Worm (Caenorhabditis elegans) whole organism, L1 larva: ENCODE data around the gene tag-280.

Experiments
- C16A3.4 ChIP-seq: fragments of 150-350 bp; optimal IDR thresholded peaks from 2 replicates; lab custom pipeline; 2014; ENCODE audit warnings: missing biosample characterization, missing genetic modification characterization
- C34B4.2 ChIP-seq: sonication (generic microtip); optimal IDR thresholded peaks from 2 replicates; lab custom pipeline; 2017; ENCODE audit warnings: mild to moderate bottlenecking, missing genetic modification characterization, missing compliant biosample characterization
- Y116A8C.19 ChIP-seq: sonication (generic microtip); optimal IDR thresholded peaks from 2 replicates; lab custom pipeline; 2016; ENCODE audit warnings: missing compliant biosample characterization, missing genetic modification characterization, borderline replicate concordance
- aha-1 ChIP-seq: fragments of 150-350 bp; optimal IDR thresholded peaks from 2 replicates; lab custom pipeline; 2014; ENCODE audit warnings: missing biosample characterization, missing genetic modification characterization
- alr-1 ChIP-seq: fragments of 200-800 bp; sonication (Bioruptor generic); optimal IDR thresholded peaks from 2 replicates; lab custom pipeline; 2018; ENCODE audit warnings: borderline replicate concordance, mild to moderate bottlenecking, missing genetic modification characterization, missing compliant biosample characterization
- ama-1 ChIP-seq: fragments of 150-350 bp; optimal IDR thresholded peaks from 2 replicates; lab custom pipeline; 2014
- blmp-1 ChIP-seq: fragments of 150-350 bp; optimal IDR thresholded peaks from 2 replicates; lab custom pipeline; 2014; ENCODE audit warnings: missing biosample characterization, missing genetic modification characterization
- ceh-63 ChIP-seq: fragments of 200-800 bp; sonication (Bioruptor generic); optimal IDR thresholded peaks from 2 replicates; lab custom pipeline; 2018; ENCODE audit warnings: mild to moderate bottlenecking, missing genetic modification characterization, missing compliant biosample characterization
- ceh-8 ChIP-seq: fragments of 200-800 bp; sonication (Bioruptor generic); optimal IDR thresholded peaks from 2 replicates; lab custom pipeline; 2018; ENCODE audit warnings: mild to moderate bottlenecking, missing genetic modification characterization, moderate library complexity, missing compliant biosample characterization
- ceh-88 ChIP-seq: fragments of 200-800 bp; sonication (Bioruptor generic); IDR thresholded peaks from 2 replicates; pipeline ENCODE4 v1.3.6; 2022; ENCODE audit warnings: missing genetic modification characterization, missing compliant biosample characterization
- ceh-90 ChIP-seq: sonication (generic microtip); optimal IDR thresholded peaks from 2 replicates; lab custom pipeline; 2016; ENCODE audit warnings: missing genetic modification characterization, missing compliant biosample characterization
- ces-1 ChIP-seq: fragments of 150-350 bp; optimal IDR thresholded peaks from 2 replicates; lab custom pipeline; 2014; ENCODE audit warnings: missing biosample characterization, missing genetic modification reagents, missing genetic modification characterization
- elt-2 ChIP-seq: sonication (generic microtip); optimal IDR thresholded peaks from 2 replicates; lab custom pipeline; 2016; ENCODE audit warnings: missing genetic modification characterization, mild to moderate bottlenecking, inconsistent platforms, missing compliant biosample characterization, missing genetic modification reagents
- elt-3 ChIP-seq, 6 experiments: fragments of 150-350 bp in 1 of 6; sonication (generic microtip); optimal IDR thresholded peaks; 2 replicates each; lab custom pipeline; 2017 to 2018; ENCODE audit warnings: missing biosample characterization in 6 of 6, missing genetic modification characterization in 6 of 6, inconsistent platforms in 1 of 6
- fkh-10 ChIP-seq: sonication (generic microtip); optimal IDR thresholded peaks from 2 replicates; lab custom pipeline; 2017; ENCODE audit warnings: missing biosample characterization, missing genetic modification reagents, missing genetic modification characterization
- fkh-8 ChIP-seq: sonication (generic microtip); optimal IDR thresholded peaks from 2 replicates; lab custom pipeline; 2016; ENCODE audit warnings: mild to moderate bottlenecking, missing genetic modification characterization, missing compliant biosample characterization
- fos-1 ChIP-seq: fragments of 150-350 bp; optimal IDR thresholded peaks from 2 replicates; lab custom pipeline; 2014; ENCODE audit warnings: missing biosample characterization, missing genetic modification characterization
- grh-1 ChIP-seq: fragments of 200-800 bp; sonication (Bioruptor generic); IDR thresholded peaks from 2 replicates; pipeline ENCODE4 v1.3.6; 2022; ENCODE audit warnings: missing genetic modification reagents, missing genetic modification characterization, missing compliant biosample characterization
- hlh-17 ChIP-seq: fragments of 200-800 bp; sonication (Bioruptor generic); optimal IDR thresholded peaks from 2 replicates; lab custom pipeline; 2018; ENCODE audit warnings: missing genetic modification characterization, mild to moderate bottlenecking, missing compliant biosample characterization, moderate library complexity, borderline replicate concordance
- hlh-4 ChIP-seq: sonication (generic microtip); optimal IDR thresholded peaks from 2 replicates; lab custom pipeline; 2016; ENCODE audit warnings: mild to moderate bottlenecking, missing genetic modification characterization, missing compliant biosample characterization
- hpl-2 ChIP-seq: fragments of 150-350 bp; optimal IDR thresholded peaks from 2 replicates; lab custom pipeline; 2014; ENCODE audit warnings: missing biosample characterization, missing genetic modification reagents, missing genetic modification characterization
- jun-1 ChIP-seq: fragments of 150-350 bp; optimal IDR thresholded peaks from 2 replicates; lab custom pipeline; 2014; ENCODE audit warnings: missing biosample characterization, missing genetic modification reagents, missing genetic modification characterization
- lin-13 ChIP-seq: fragments of 150-350 bp; optimal IDR thresholded peaks from 2 replicates; lab custom pipeline; 2014; ENCODE audit warnings: missing biosample characterization, missing genetic modification reagents, missing genetic modification characterization
- lin-14 ChIP-seq: fragments of 200-800 bp; sonication (Bioruptor generic); optimal IDR thresholded peaks from 2 replicates; lab custom pipeline; 2018; ENCODE audit warnings: mild to moderate bottlenecking, missing genetic modification characterization, moderate library complexity, missing compliant biosample characterization
- lin-15B ChIP-seq: fragments of 150-350 bp; sonication (generic microtip); optimal IDR thresholded peaks from 3 replicates; lab custom pipeline; 2014; ENCODE audit warnings: missing biosample characterization, missing genetic modification characterization
- lin-35 ChIP-seq, 2 experiments: fragments of 150-350 bp; optimal IDR thresholded peaks; 2 replicates each; lab custom pipeline; 2014; ENCODE audit warnings: missing biosample characterization in 2 of 2, missing genetic modification characterization in 2 of 2, missing genetic modification reagents in 2 of 2
- lin-39 ChIP-seq: fragments of 150-350 bp; optimal IDR thresholded peaks from 2 replicates; lab custom pipeline; 2014; ENCODE audit warnings: missing biosample characterization, missing genetic modification reagents, missing genetic modification characterization
- mep-1 ChIP-seq: fragments of 150-350 bp; optimal IDR thresholded peaks from 2 replicates; lab custom pipeline; 2014; ENCODE audit warnings: missing biosample characterization, missing genetic modification characterization
- nhr-12 ChIP-seq: sonication (generic microtip); optimal IDR thresholded peaks from 2 replicates; lab custom pipeline; 2017; ENCODE audit warnings: missing biosample characterization, missing genetic modification characterization
- nhr-19 ChIP-seq: fragments of 200-800 bp; sonication (Bioruptor generic); conservative IDR thresholded peaks from 2 replicates; pipeline ENCODE4 v1.3.6; 2022; ENCODE audit warnings: missing genetic modification characterization, missing compliant biosample characterization
- nhr-28 ChIP-seq: fragments of 150-350 bp; optimal IDR thresholded peaks from 2 replicates; lab custom pipeline; 2014; ENCODE audit warnings: missing biosample characterization, missing genetic modification characterization
- nhr-47 ChIP-seq: sonication (generic microtip); optimal IDR thresholded peaks from 2 replicates; lab custom pipeline; 2016; ENCODE audit warnings: mild to moderate bottlenecking, missing genetic modification characterization, moderate library complexity, missing compliant biosample characterization
- nhr-77 ChIP-seq: fragments of 150-350 bp; optimal IDR thresholded peaks from 2 replicates; lab custom pipeline; 2014; ENCODE audit warnings: missing biosample characterization, missing genetic modification characterization
- nhr-85 ChIP-seq: sonication (generic microtip); peaks from one replicate; lab custom pipeline; 2016; ENCODE audit warnings: missing genetic modification characterization, inconsistent platforms, missing compliant biosample characterization
- nhr-90 ChIP-seq: sonication (generic microtip); optimal IDR thresholded peaks from 2 replicates; lab custom pipeline; 2016; ENCODE audit warnings: mild to moderate bottlenecking, missing genetic modification characterization, missing compliant biosample characterization; ENCODE audit not compliant: poor library complexity
- pax-3 ChIP-seq: fragments of 200-800 bp; sonication (Bioruptor generic); optimal IDR thresholded peaks from 2 replicates; lab custom pipeline; 2018; ENCODE audit warnings: mild to moderate bottlenecking, missing genetic modification characterization, moderate library complexity, missing compliant biosample characterization
- pqm-1 ChIP-seq: sonication (generic microtip); optimal IDR thresholded peaks from 3 replicates; lab custom pipeline; 2017; ENCODE audit warnings: missing biosample characterization, missing genetic modification characterization
- skn-1 ChIP-seq: fragments of 150-350 bp; optimal IDR thresholded peaks from 2 replicates; lab custom pipeline; 2014; ENCODE audit warnings: missing biosample characterization, missing genetic modification characterization
- snpc-4 ChIP-seq: fragments of 150-350 bp; optimal IDR thresholded peaks from 2 replicates; lab custom pipeline; 2014; ENCODE audit warnings: missing biosample characterization, missing genetic modification characterization
- snu-23 ChIP-seq: sonication (generic microtip); optimal IDR thresholded peaks from 2 replicates; lab custom pipeline; 2016; ENCODE audit warnings: missing genetic modification characterization, missing compliant biosample characterization
- sox-4 ChIP-seq: sonication (generic microtip); optimal IDR thresholded peaks from 2 replicates; lab custom pipeline; 2016; ENCODE audit warnings: missing genetic modification characterization, missing compliant biosample characterization
- swsn-7 ChIP-seq: sonication (generic microtip); optimal IDR thresholded peaks from 2 replicates; lab custom pipeline; 2016; ENCODE audit warnings: missing genetic modification characterization, missing compliant biosample characterization
- tbx-2 ChIP-seq: sonication (generic microtip); optimal IDR thresholded peaks from 2 replicates; lab custom pipeline; 2016; ENCODE audit warnings: missing genetic modification characterization, missing compliant biosample characterization
- unc-30 ChIP-seq: sonication (generic microtip); optimal IDR thresholded peaks from 2 replicates; lab custom pipeline; 2017; ENCODE audit warnings: missing biosample characterization, missing genetic modification characterization
- unc-62 ChIP-seq: fragments of 150-350 bp; optimal IDR thresholded peaks from 2 replicates; lab custom pipeline; 2014; ENCODE audit warnings: missing biosample characterization, missing genetic modification reagents, missing genetic modification characterization
- unc-86 ChIP-seq: sonication (generic microtip); optimal IDR thresholded peaks from 2 replicates; lab custom pipeline; 2016; ENCODE audit warnings: missing genetic modification characterization, missing compliant biosample characterization
- zag-1 ChIP-seq: fragments of 150-350 bp; optimal IDR thresholded peaks from 2 replicates; lab custom pipeline; 2014; ENCODE audit warnings: missing biosample characterization, missing genetic modification characterization
- ztf-11 ChIP-seq, 2 experiments: sonication (generic microtip); optimal IDR thresholded peaks; 2 replicates each; lab custom pipeline; 2016 to 2017; ENCODE audit warnings: missing genetic modification characterization in 2 of 2, missing biosample characterization in 1 of 2, missing compliant biosample characterization in 1 of 2
- ztf-4 ChIP-seq: fragments of 150-350 bp; optimal IDR thresholded peaks from 2 replicates; lab custom pipeline; 2014; ENCODE audit warnings: missing biosample characterization, missing genetic modification characterization

The tag-280 gene

DNA sequence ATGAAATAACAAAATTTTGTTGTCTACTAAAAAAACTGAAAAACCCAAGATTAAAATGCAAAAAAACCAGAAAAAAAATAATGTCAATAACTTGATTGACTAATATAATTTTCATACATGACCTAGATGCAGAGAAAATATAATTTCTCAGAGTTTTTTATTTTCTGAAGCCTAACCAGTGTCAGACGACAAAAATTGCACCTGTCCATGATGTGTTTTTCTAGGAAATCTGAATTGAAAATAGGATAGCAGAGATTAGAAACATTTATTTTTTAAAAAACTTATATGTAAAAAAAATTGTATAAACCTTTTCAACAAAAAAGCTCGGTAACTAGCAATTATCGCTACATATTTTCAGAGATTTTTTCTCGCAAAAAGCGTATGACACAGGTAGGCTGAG, 42.5 kb upstream of the tag-280 start:
- TF ChIP-seq hlh-4 (tag; lab: Kevin White, UChicago), result peak; percentile 99
- peak; percentile 68 for TF ChIP-seq fkh-8
- TF ChIP-seq nhr-12 (tag; lab: Kevin White, UChicago), result no peak
- no peak for TF ChIP-seq snpc-4 (tag; lab: Kevin White, UChicago)
- TF ChIP-seq nhr-47, result peak; percentile 46

DNA sequence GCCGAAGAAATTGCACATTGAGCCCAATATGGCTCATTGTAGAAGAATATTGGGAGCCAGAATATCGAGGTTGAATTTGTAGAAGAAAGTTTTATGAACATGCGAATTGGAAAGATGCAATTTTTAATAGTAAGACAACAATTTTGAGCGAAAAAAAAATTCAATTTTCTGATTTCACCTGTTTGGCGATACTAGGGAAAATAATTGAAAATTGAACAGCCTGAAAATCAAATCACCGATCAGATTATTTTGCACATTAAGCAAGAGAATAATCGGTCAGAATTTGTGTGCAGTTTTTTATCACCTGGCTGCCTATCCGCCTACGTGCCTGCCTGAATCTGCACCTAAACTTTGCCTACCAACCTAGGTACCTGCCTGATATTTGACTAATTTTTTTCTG, 40.0 kb upstream of the tag-280 start, which contains the start of gene sre-26:
TSS of gene sre-26 (minus strand) at position 101 of the 400 bp plus-strand sequence.
- no peak for TF ChIP-seq fkh-10 (GFP tag; lab: Kevin White, UChicago)
- no peak for TF ChIP-seq hlh-4 (tag; lab: Kevin White, UChicago)
- TF ChIP-seq mep-1 (tag; lab: Kevin White, UChicago), result no peak
- no peak for TF ChIP-seq hpl-2
- TF ChIP-seq unc-30 (tag; lab: Kevin White, UChicago), result no peak
- TF ChIP-seq nhr-77 (tag; lab: Kevin White, UChicago), result no peak
- no peak for TF ChIP-seq nhr-47
- no peak for TF ChIP-seq nhr-85 (tag; lab: Kevin White, UChicago)
- no peak for TF ChIP-seq pax-3 (tag; lab: Kevin White, UChicago)
- TF ChIP-seq tbx-2 (tag; lab: Kevin White, UChicago), result no peak
- no peak for TF ChIP-seq C34B4.2 (tag; lab: Kevin White, UChicago)
- no peak for TF ChIP-seq lin-15B (tag; lab: Kevin White, UChicago)

DNA sequence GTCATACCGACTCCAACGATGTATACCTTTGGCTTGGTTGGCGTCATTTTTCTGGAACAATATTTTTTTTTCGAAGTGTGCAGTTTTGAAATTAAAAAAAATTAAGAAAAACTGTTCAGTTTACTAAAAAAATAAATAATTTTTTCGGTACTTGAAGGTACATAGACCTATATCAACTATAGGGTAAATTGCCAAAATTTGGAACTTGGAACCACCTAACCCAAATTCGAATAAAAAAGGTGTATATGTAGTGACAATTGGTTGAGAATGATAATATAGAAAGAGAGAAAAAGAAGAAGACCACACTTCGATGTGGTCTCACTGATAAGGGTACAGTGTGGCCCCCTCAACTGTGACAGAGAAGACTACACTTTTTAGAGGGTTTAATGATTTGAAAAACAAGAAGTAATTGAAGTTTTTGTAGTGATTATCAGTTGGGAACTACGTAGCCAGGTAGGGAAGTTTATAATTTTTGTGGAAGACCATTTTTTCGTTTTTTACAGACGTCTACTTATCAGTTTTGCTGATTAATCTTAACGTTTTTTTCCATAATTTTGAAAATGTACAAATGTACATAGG, 34.7 kb upstream of the tag-280 start, which contains the start of gene daf-22:
TSS of gene daf-22 (minus strand) at position 51 of the 579 bp plus-strand sequence.
- TF ChIP-seq ceh-63 (GFP tag; lab: Kevin White, UChicago), result no peak
- peak in 1 of 2 experiments; percentile 41 for TF ChIP-seq lin-35 (GFP tag; optimal IDR thresholded peaks at IDR 0.05; lab: Kevin White, UChicago)
- no peak for TF ChIP-seq grh-1 (GFP tag; lab: Robert Waterston, UW)
- TF ChIP-seq aha-1 (tag; lab: Kevin White, UChicago), result no peak
- TF ChIP-seq nhr-85 (tag; lab: Kevin White, UChicago), result no peak
- TF ChIP-seq ama-1 (lab: Kevin White, UChicago), result no peak
- no peak for TF ChIP-seq C16A3.4
- no peak for TF ChIP-seq ztf-4 (tag; lab: Kevin White, UChicago)
- TF ChIP-seq swsn-7 (tag; lab: Kevin White, UChicago), result no peak
- TF ChIP-seq lin-13 (GFP tag; lab: Kevin White, UChicago), result no peak
- TF ChIP-seq ceh-90 (tag; lab: Kevin White, UChicago), result no peak
- no peak for TF ChIP-seq unc-86
- TF ChIP-seq pqm-1, result no peak
- TF ChIP-seq elt-3 (tag; optimal IDR thresholded peaks at IDR 0.05; lab: Kevin White, UChicago), result peak in 3 of 6 experiments; percentile 25 to 74 (median 45)
- TF ChIP-seq Y116A8C.19 (tag; lab: Kevin White, UChicago), result no peak
- TF ChIP-seq tbx-2 (tag; lab: Kevin White, UChicago), result no peak
- no peak for TF ChIP-seq nhr-47
- TF ChIP-seq ces-1, result no peak
- no peak for TF ChIP-seq nhr-28
- TF ChIP-seq skn-1 (tag; lab: Kevin White, UChicago), result no peak
- no peak for TF ChIP-seq lin-14
- TF ChIP-seq nhr-90 (tag; lab: Kevin White, UChicago), result peak; percentile 5
- no peak for TF ChIP-seq hlh-17 (GFP tag; lab: Kevin White, UChicago)
- TF ChIP-seq ceh-8 (GFP tag; lab: Kevin White, UChicago), result no peak
- TF ChIP-seq C34B4.2 (tag; lab: Kevin White, UChicago), result no peak
- TF ChIP-seq fos-1 (tag; lab: Kevin White, UChicago), result no peak
- TF ChIP-seq lin-39, result no peak
- peak; percentile 84 for TF ChIP-seq elt-2 (tag; lab: Kevin White, UChicago)
- no peak for TF ChIP-seq ztf-11 (tag; optimal IDR thresholded peaks at IDR 0.05; lab: Kevin White, UChicago)
- TF ChIP-seq blmp-1 (tag; lab: Kevin White, UChicago), result peak; percentile 5
- no peak for TF ChIP-seq pax-3 (tag; lab: Kevin White, UChicago)
- no peak for TF ChIP-seq nhr-19 (GFP tag; lab: Robert Waterston, UW)
- peak; percentile 15 for TF ChIP-seq hpl-2
- TF ChIP-seq snu-23 (GFP tag; lab: Kevin White, UChicago), result peak; percentile 3
- TF ChIP-seq sox-4, result no peak
- TF ChIP-seq unc-62 (GFP tag; lab: Kevin White, UChicago), result no peak
- TF ChIP-seq jun-1, result no peak
- no peak for TF ChIP-seq alr-1 (tag; lab: Kevin White, UChicago)
- no peak for TF ChIP-seq ceh-88 (GFP tag; lab: Robert Waterston, UW)
- TF ChIP-seq zag-1 (tag; lab: Kevin White, UChicago), result no peak
